Worm (Caenorhabditis elegans): Measurements from ENCODE around the gene K07F5.16.

- TF ChIP-seq ets-4 (GFP tag; optimal IDR thresholded peaks at IDR 0.05): no peak
- TF ChIP-seq F52B5.7 (tag; optimal IDR thresholded peaks at IDR 0.05): no peak
- TF ChIP-seq tlf-1 (GFP tag; optimal IDR thresholded peaks at IDR 0.05): no peak
- TF ChIP-seq snpc-4 (GFP tag; optimal IDR thresholded peaks at IDR 0.05): no peak
- TF ChIP-seq snpc-4 (tag; optimal IDR thresholded peaks at IDR 0.05): no peak
- no peak for TF ChIP-seq B0261.1 (tag; optimal IDR thresholded peaks at IDR 0.05)
- no peak for TF ChIP-seq ceh-79 (tag; optimal IDR thresholded peaks at IDR 0.05)
- no peak for TF ChIP-seq unc-62 (GFP tag; optimal IDR thresholded peaks at IDR 0.05)
- no peak for TF ChIP-seq ama-1 (optimal IDR thresholded peaks at IDR 0.05)
- TF ChIP-seq ama-1 (GFP tag; optimal IDR thresholded peaks at IDR 0.05): no peak
- no peak for TF ChIP-seq cebp-1 (GFP tag; IDR thresholded peaks at IDR 0.05)
- TF ChIP-seq cebp-1 (tag; optimal IDR thresholded peaks at IDR 0.05): no peak
- TF ChIP-seq hmg-20 (GFP tag; IDR thresholded peaks at IDR 0.05): no peak
- TF ChIP-seq Y53F4B.3 (GFP tag; IDR thresholded peaks at IDR 0.05): no peak
- TF ChIP-seq lsy-27 (tag; optimal IDR thresholded peaks at IDR 0.05; ENCODE audit: borderline replicate concordance, insufficient read depth): no peak
- no peak for TF ChIP-seq ztf-22 (GFP tag; optimal IDR thresholded peaks at IDR 0.05)
Measured at ce11 chrIV:9855712-9856111, 8.2 kb upstream of the K07F5.16 start, which contains the start of gene K07F5.12.

All from whole organism, young adult.